Worm (Caenorhabditis elegans) whole organism, late embryonic: ENCODE results near the gene srh-20.

Experiments used
- K02D7.2 ChIP-seq: sonication (generic microtip); optimal IDR thresholded peaks from 2 replicates; lab custom pipeline; 2017; ENCODE audit warnings: mild to moderate bottlenecking, missing genetic modification characterization, missing compliant biosample characterization
- ahr-1 ChIP-seq: sonication (generic microtip); optimal IDR thresholded peaks from 2 replicates; lab custom pipeline; 2016; ENCODE audit warnings: missing genetic modification characterization, missing compliant biosample characterization
- ceh-19 ChIP-seq: fragments of 200-800 bp; sonication (Bioruptor generic); optimal IDR thresholded peaks from 2 replicates; lab custom pipeline; 2018; ENCODE audit warnings: mild to moderate bottlenecking, missing genetic modification characterization, missing compliant biosample characterization
- ceh-48 ChIP-seq: sonication (generic microtip); optimal IDR thresholded peaks from 2 replicates; lab custom pipeline; 2016; ENCODE audit warnings: missing genetic modification characterization, inconsistent platforms, missing compliant biosample characterization
- dve-1 ChIP-seq: sonication (generic microtip); optimal IDR thresholded peaks from 2 replicates; lab custom pipeline; 2017; ENCODE audit warnings: antibody characterized with exemption, mild to moderate bottlenecking, missing genetic modification characterization, missing compliant biosample characterization
- hlh-15 ChIP-seq: sonication (generic microtip); optimal IDR thresholded peaks from 2 replicates; lab custom pipeline; 2016; ENCODE audit warnings: missing genetic modification characterization, missing compliant biosample characterization
- hlh-6 ChIP-seq: sonication (generic microtip); optimal IDR thresholded peaks from 2 replicates; lab custom pipeline; 2016; ENCODE audit warnings: missing genotype, missing genetic modification characterization, missing compliant biosample characterization
- lin-11 ChIP-seq: fragments of 200-800 bp; sonication (Bioruptor generic); optimal IDR thresholded peaks from 2 replicates; lab custom pipeline; 2018; ENCODE audit warnings: mild to moderate bottlenecking, missing genetic modification characterization, missing compliant biosample characterization
- pat-9 ChIP-seq: fragments of 200-800 bp; sonication (Bioruptor generic); optimal IDR thresholded peaks from 2 replicates; lab custom pipeline; 2018; ENCODE audit warnings: mild to moderate bottlenecking, missing genetic modification characterization, moderate library complexity, missing compliant biosample characterization
- pha-4 ChIP-seq: fragments of 150-350 bp; optimal IDR thresholded peaks from 2 replicates; lab custom pipeline; 2018; ENCODE audit warnings: missing biosample characterization, missing genetic modification reagents, missing genetic modification characterization
- sox-4 ChIP-seq: sonication (generic microtip); optimal IDR thresholded peaks from 2 replicates; lab custom pipeline; 2017; ENCODE audit warnings: mild to moderate bottlenecking, missing genetic modification characterization, inconsistent platforms, missing compliant biosample characterization
- tbx-2 ChIP-seq: sonication (generic microtip); optimal IDR thresholded peaks from 2 replicates; lab custom pipeline; 2016; ENCODE audit warnings: missing genetic modification characterization, missing compliant biosample characterization
- unc-86 ChIP-seq: sonication (generic microtip); optimal IDR thresholded peaks from 2 replicates; lab custom pipeline; 2016; ENCODE audit warnings: missing genetic modification characterization, missing compliant biosample characterization

ce11 chrV:4944219-4944618 lies 19.5 kb downstream of the srh-20 start, which contains the start of gene str-211:
- no peak for TF ChIP-seq pha-4 (tag; lab: Kevin White, UChicago)
- TF ChIP-seq unc-86 (tag; lab: Kevin White, UChicago): no peak
- no peak for TF ChIP-seq lin-11 (tag; lab: Kevin White, UChicago)
- TF ChIP-seq tbx-2 (tag; lab: Kevin White, UChicago): no peak
- TF ChIP-seq pat-9 (tag; lab: Kevin White, UChicago): no peak
- no peak for TF ChIP-seq ceh-48 (tag; lab: Kevin White, UChicago)
- TF ChIP-seq dve-1: no peak
- TF ChIP-seq ceh-19 (GFP tag; lab: Kevin White, UChicago): no peak
- TF ChIP-seq hlh-6: no peak
- no peak for TF ChIP-seq sox-4 (tag; lab: Kevin White, UChicago)
- TF ChIP-seq hlh-15 (tag; lab: Kevin White, UChicago): no peak
- no peak for TF ChIP-seq K02D7.2
- no peak for TF ChIP-seq ahr-1 (tag; lab: Kevin White, UChicago)
